Worm (Caenorhabditis elegans): ENCODE data around the gene klo-1.

ce11 chrIV:7764319-7764718, 16.3 kb upstream of the klo-1 start:
- no peak for TF ChIP-seq ceh-36 (tag; optimal IDR thresholded peaks at IDR 0.05)
- TF ChIP-seq hmbx-1 (tag; optimal IDR thresholded peaks at IDR 0.05), result no peak
- TF ChIP-seq flt-1 (GFP tag; IDR thresholded peaks at IDR 0.05), result no peak
- no peak for TF ChIP-seq F13C5.2 (tag; optimal IDR thresholded peaks at IDR 0.05)
- TF ChIP-seq ama-1 (optimal IDR thresholded peaks at IDR 0.05), result no peak
- TF ChIP-seq hnd-1 (tag; optimal IDR thresholded peaks at IDR 0.05), result no peak
- no peak for TF ChIP-seq hmg-4 (GFP tag; optimal IDR thresholded peaks at IDR 0.05)
- no peak for TF ChIP-seq sea-1 (GFP tag; conservative IDR thresholded peaks at IDR 0.05)
- no peak for TF ChIP-seq ets-7 (tag; optimal IDR thresholded peaks at IDR 0.05)
- TF ChIP-seq tbx-37 (GFP tag; conservative IDR thresholded peaks at IDR 0.05), result no peak

All from whole organism, early embryonic.